Worm (Caenorhabditis elegans) whole organism, L2 larva: Measurements from ENCODE around the gene C27H5.6.

Source experiments
- C34F6.9 ChIP-seq: fragments of 150-350 bp; optimal IDR thresholded peaks from 2 replicates; lab custom pipeline; 2014; ENCODE audit warnings: missing biosample characterization, missing genetic modification characterization
- F13H6.1 ChIP-seq: sonication (generic microtip); optimal IDR thresholded peaks from 2 replicates; lab custom pipeline; 2016; ENCODE audit warnings: missing genetic modification characterization, missing compliant biosample characterization
- R02D3.7 ChIP-seq: fragments of 150-350 bp; optimal IDR thresholded peaks from 2 replicates; lab custom pipeline; 2014; ENCODE audit warnings: missing biosample characterization, missing genetic modification characterization
- ZK546.5 ChIP-seq: sonication (generic microtip); optimal IDR thresholded peaks from 2 replicates; lab custom pipeline; 2017; ENCODE audit warnings: missing biosample characterization, missing genetic modification characterization
- alr-1 ChIP-seq: fragments of 150-350 bp; optimal IDR thresholded peaks from 2 replicates; lab custom pipeline; 2014; ENCODE audit warnings: missing biosample characterization, missing genetic modification characterization
- ama-1 ChIP-seq: fragments of 150-350 bp; optimal IDR thresholded peaks from 2 replicates; lab custom pipeline; 2018; ENCODE audit warnings: inconsistent platforms
- crh-2 ChIP-seq: sonication (generic microtip); optimal IDR thresholded peaks from 2 replicates; lab custom pipeline; 2017; ENCODE audit warnings: missing biosample characterization, missing genetic modification characterization
- dmd-4 ChIP-seq: sonication (generic microtip); optimal IDR thresholded peaks from 2 replicates; lab custom pipeline; 2017; ENCODE audit warnings: missing biosample characterization, missing genetic modification characterization
- fos-1 ChIP-seq: fragments of 150-350 bp; optimal IDR thresholded peaks from 2 replicates; lab custom pipeline; 2014; ENCODE audit warnings: missing biosample characterization, missing genetic modification characterization
- gmeb-1 ChIP-seq: fragments of 150-350 bp; optimal IDR thresholded peaks from 2 replicates; lab custom pipeline; 2014; ENCODE audit warnings: missing biosample characterization, missing genetic modification characterization
- lin-13 ChIP-seq: fragments of 150-350 bp; optimal IDR thresholded peaks from 2 replicates; lab custom pipeline; 2014; ENCODE audit warnings: missing biosample characterization, missing genetic modification reagents, missing genetic modification characterization
- lin-39 ChIP-seq: fragments of 150-350 bp; optimal IDR thresholded peaks from 2 replicates; lab custom pipeline; 2014; ENCODE audit warnings: missing biosample characterization, missing genetic modification reagents, missing genetic modification characterization
- lsy-2 ChIP-seq, 2 experiments: fragments of 150-350 bp in 1 of 2; sonication (generic microtip) in 1 of 2; optimal IDR thresholded peaks; 2 replicates each; lab custom pipeline; 2014 to 2017; ENCODE audit warnings: missing biosample characterization in 2 of 2, missing genetic modification characterization in 2 of 2
- mab-5 ChIP-seq: fragments of 150-350 bp; optimal IDR thresholded peaks from 2 replicates; lab custom pipeline; 2014; ENCODE audit warnings: missing biosample characterization, missing genetic modification characterization
- mbf-1 ChIP-seq: sonication (generic microtip); optimal IDR thresholded peaks from 2 replicates; lab custom pipeline; 2017; ENCODE audit warnings: missing biosample characterization, missing genetic modification characterization
- nhr-129 ChIP-seq: fragments of 150-350 bp; optimal IDR thresholded peaks from 2 replicates; lab custom pipeline; 2014; ENCODE audit warnings: missing biosample characterization, missing genetic modification characterization
- nhr-21 ChIP-seq: fragments of 150-350 bp; optimal IDR thresholded peaks from 2 replicates; lab custom pipeline; 2014; ENCODE audit warnings: missing biosample characterization, missing genetic modification characterization
- nhr-237 ChIP-seq: fragments of 150-350 bp; optimal IDR thresholded peaks from 2 replicates; lab custom pipeline; 2014; ENCODE audit warnings: missing biosample characterization, missing genetic modification characterization
- nhr-25 ChIP-seq: fragments of 150-350 bp; sonication (generic microtip); optimal IDR thresholded peaks from 3 replicates; lab custom pipeline; 2014; ENCODE audit warnings: missing biosample characterization, missing genetic modification characterization
- nhr-6 ChIP-seq: fragments of 150-350 bp; optimal IDR thresholded peaks from 2 replicates; lab custom pipeline; 2014; ENCODE audit warnings: missing biosample characterization, missing genetic modification characterization
- skn-1 ChIP-seq: sonication (generic microtip); optimal IDR thresholded peaks from 2 replicates; lab custom pipeline; 2017; ENCODE audit warnings: missing biosample characterization, missing genetic modification characterization
- sma-9 ChIP-seq, 2 experiments: fragments of 150-350 bp in 1 of 2; sonication (generic microtip) in 1 of 2; optimal IDR thresholded peaks; 2 replicates each; lab custom pipeline; 2014 to 2016; ENCODE audit warnings: missing genetic modification characterization in 2 of 2, mild to moderate bottlenecking in 1 of 2, missing biosample characterization in 1 of 2, missing compliant biosample characterization in 1 of 2, missing genetic modification reagents in 1 of 2, moderate library complexity in 1 of 2
- snpc-4 ChIP-seq: fragments of 150-350 bp; optimal IDR thresholded peaks from 2 replicates; lab custom pipeline; 2014; ENCODE audit warnings: missing biosample characterization, missing genetic modification characterization
- unc-39 ChIP-seq: fragments of 150-350 bp; optimal IDR thresholded peaks from 2 replicates; lab custom pipeline; 2014; ENCODE audit warnings: missing biosample characterization, missing genetic modification characterization
- zag-1 ChIP-seq: fragments of 150-350 bp; optimal IDR thresholded peaks from 2 replicates; lab custom pipeline; 2014; ENCODE audit warnings: missing biosample characterization, missing genetic modification characterization
- ztf-1 ChIP-seq: fragments of 200-800 bp; sonication (Bioruptor generic); conservative IDR thresholded peaks from 2 replicates; pipeline ENCODE4 v1.3.6; 2022; ENCODE audit warnings: missing genetic modification characterization, missing compliant biosample characterization
- ztf-4 ChIP-seq: fragments of 150-350 bp; optimal IDR thresholded peaks from 2 replicates; lab custom pipeline; 2014; ENCODE audit warnings: missing biosample characterization, missing genetic modification characterization

Gene C27H5.6

DNA sequence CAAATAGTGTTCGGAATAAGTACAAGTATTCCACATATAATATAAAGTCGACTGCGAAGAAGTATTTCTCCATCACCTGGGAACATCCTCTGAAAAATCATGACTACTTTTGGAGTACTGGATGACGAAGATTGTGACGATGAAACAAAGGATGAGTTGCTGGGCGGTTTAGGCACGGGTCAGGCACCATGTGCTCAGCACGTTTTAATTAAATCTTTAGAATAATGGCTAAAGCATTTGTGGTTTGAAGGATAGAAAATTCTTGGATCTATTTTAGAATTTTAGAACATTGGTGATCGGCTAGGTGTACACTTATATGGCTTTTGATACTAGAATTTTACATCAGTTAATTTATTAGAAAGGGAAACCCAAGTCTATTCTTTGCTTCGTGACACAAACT, at the start of gene C27H5.6:
TSS of gene C27H5.6 (minus strand) at position 101 of the 400 bp plus-strand sequence.
- TF ChIP-seq ztf-4 (tag; lab: Kevin White, UChicago) (no peak), nhr-6 (no peak), alr-1 (tag; lab: Kevin White, UChicago) (no peak), mab-5 (no peak), sma-9 (GFP tag; optimal IDR thresholded peaks at IDR 0.05; lab: Kevin White, UChicago) (no peak), sma-9 (tag; optimal IDR thresholded peaks at IDR 0.05; lab: Kevin White, UChicago) (no peak), nhr-21 (tag; lab: Kevin White, UChicago) (no peak), F13H6.1 (tag; lab: Kevin White, UChicago) (no peak), zag-1 (tag; lab: Kevin White, UChicago) (no peak), nhr-129 (no peak), R02D3.7 (tag; lab: Kevin White, UChicago) (no peak), nhr-237 (no peak), crh-2 (no peak)

DNA sequence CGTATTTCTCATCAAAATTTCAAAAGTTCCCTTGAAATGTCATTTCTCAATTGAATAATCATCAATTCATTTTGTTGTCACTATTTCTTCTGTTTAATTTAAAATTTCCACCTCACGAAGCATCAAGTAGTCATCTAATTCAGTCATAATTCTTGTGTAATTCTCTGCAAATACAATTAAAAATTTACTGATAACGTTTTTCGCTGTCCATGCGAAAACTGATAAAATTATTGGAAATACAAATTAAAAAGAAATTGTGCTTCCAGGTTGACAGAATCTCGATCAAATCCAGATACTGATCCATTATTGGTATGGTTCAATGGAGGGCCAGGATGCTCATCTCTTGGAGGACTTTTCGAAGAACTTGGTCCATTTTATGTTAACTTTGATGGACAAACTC, 46.3 kb upstream of the C27H5.6 start:
- peak; percentile 73 for TF ChIP-seq fos-1 (tag; lab: Kevin White, UChicago)
- no peak for TF ChIP-seq nhr-6

DNA sequence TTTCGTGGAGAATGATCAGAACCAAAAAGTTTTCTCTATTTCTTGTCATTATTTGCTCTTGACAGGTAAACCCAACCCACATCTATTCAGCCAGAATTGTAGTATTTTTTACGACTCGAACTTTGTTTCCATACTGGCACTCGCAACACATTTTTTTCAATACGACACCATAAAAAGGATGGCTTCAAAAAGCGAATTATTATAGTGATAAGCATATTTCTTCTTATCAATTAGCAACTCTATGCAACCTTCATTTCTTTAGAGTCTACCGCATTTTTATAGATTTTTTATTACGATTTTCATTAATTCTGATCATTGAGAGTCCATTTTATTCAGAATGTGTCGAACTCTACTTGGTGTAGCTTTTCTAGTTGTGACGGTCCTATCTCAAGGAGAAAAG, 45.5 kb upstream of the C27H5.6 start, which contains the start of gene ctsa-3.1:
TSS of gene ctsa-3.1 (plus strand) at position 337 of the 400 bp plus-strand sequence.
- no peak for TF ChIP-seq crh-2
- peak; percentile 77 for TF ChIP-seq fos-1 (tag; lab: Kevin White, UChicago)

DNA sequence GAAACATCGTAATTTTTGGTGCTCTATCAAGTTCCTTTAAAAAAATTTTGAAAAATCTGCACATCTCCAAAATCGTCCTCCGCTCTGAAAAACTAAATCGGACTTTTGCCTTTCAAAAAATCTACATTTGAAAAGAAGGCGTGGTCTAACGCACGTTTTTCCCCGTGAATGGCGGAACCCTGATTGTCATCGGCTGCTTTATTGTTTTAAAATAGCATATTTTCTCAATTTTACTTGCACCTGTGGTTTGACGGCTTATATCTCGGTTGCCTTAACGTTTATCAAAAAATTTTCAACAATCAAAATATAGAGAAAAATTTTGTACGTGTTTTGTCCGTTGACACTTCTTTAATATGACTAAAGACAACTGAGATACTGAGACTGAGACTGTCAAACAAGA, 44.9 kb upstream of the C27H5.6 start:
- no peak for TF ChIP-seq skn-1 (tag; lab: Kevin White, UChicago)
- TF ChIP-seq ama-1 (lab: Kevin White, UChicago): no peak
- no peak for TF ChIP-seq lsy-2 (tag; optimal IDR thresholded peaks at IDR 0.05; lab: Kevin White, UChicago)
- peak; percentile 86 for TF ChIP-seq snpc-4 (tag; lab: Kevin White, UChicago)

DNA sequence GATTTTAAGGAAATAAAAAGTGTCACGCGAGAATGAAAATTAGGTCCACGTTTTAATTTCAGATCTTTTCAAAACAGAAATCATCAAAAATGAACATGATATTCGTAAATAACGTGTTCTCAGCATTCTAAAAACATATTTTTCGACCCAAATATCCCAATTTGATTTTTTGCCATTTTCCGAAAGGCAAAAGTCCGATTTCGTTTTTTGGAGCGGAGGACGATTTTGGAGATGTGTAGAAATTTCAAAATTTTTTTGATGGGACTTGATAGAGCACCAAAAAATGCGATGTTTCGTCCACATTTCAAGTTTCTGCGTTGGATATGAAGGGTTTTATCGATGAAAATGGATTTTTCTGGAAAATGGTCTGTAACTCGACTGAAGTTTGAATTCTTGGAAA, 43.7 kb upstream of the C27H5.6 start:
- TF ChIP-seq mbf-1 (tag; lab: Kevin White, UChicago): no peak
- TF ChIP-seq nhr-6: no peak
- TF ChIP-seq lin-13 (GFP tag; lab: Kevin White, UChicago): no peak
- TF ChIP-seq ztf-1 (GFP tag; lab: Robert Waterston, UW): no peak
- no peak for TF ChIP-seq nhr-129
- no peak for TF ChIP-seq C34F6.9

DNA sequence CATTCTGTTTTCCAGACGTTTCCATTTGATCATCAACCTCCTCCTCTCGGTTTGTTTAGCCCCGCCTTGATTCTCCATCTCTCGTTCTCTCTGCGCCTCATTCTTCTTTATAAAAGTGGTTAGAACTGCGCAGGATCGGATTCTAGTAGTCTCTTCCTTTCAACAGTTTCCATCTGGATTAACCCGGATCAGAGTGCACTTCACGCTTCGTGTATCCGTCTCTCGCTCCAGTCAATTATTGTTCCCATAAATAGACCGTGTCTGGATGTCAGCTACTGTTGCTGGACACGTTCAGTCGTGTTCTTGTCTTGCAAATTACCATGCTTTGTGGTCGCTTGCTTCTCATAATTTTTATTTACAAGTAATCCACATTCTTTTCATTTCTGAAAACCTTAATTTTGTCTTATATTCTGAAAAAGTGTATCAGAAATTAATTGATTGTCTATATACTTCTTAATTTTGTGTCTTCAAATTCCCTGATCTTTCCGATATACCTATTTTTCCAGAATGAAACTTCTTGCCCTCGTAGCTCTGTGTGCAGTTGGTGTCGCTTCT, 41.7 kb upstream of the C27H5.6 start, which contains the start of gene F32A5.4:
TSS of gene F32A5.4 (plus strand) at position 505 of the 555 bp plus-strand sequence.
- TF ChIP-seq F13H6.1 (tag; lab: Kevin White, UChicago): peak; percentile 1
- no peak for TF ChIP-seq dmd-4 (tag; lab: Kevin White, UChicago)
- TF ChIP-seq gmeb-1 (tag; lab: Kevin White, UChicago): no peak
- no peak for TF ChIP-seq ZK546.5 (tag; lab: Kevin White, UChicago)
- peak; percentile 61 for TF ChIP-seq ama-1 (lab: Kevin White, UChicago)
- peak; percentile 24 for TF ChIP-seq nhr-129
- no peak for TF ChIP-seq mbf-1 (tag; lab: Kevin White, UChicago)
- no peak for TF ChIP-seq nhr-25 (tag; lab: Kevin White, UChicago)
- TF ChIP-seq, all 48 proteins: peak for 3

DNA sequence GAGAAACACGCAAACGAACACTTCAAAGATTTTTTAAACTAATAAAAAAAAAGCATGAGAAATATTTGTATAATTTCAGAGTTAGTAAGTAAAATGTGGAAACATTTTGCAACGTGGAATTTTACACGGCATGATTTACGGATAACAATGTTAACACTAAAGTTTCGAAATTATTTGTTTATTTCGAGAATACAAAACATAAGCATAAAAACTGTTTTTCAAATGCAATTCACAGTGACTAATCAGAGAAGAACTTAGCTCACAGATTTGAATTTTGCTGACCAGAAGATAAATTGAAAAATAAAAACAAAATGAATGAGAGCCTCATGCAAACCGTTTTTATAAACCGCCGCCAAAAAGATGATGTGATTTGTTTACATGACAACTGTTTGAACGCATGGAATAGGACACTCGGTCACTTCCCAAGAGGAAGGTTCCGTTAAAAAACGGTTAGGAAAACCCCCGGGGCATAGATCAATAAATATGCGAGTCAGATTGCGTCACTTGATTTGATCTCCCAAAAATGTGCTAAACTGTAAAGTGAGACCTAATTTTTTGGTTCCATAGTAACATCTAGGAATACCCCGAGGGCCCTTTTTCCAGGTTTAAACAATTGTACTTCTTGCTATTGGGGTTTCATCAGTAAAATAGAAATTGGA, 39.0 kb upstream of the C27H5.6 start, which contains the start of gene clh-3:
TSS of gene clh-3 (minus strand) at position 51 of the 659 bp plus-strand sequence.
- TF ChIP-seq lin-39 (tag; lab: Kevin White, UChicago) (no peak), crh-2 (no peak), lsy-2 (tag; optimal IDR thresholded peaks at IDR 0.05; lab: Kevin White, UChicago) (no peak), lin-13 (GFP tag; lab: Kevin White, UChicago) (no peak), nhr-6 (no peak), mab-5 (no peak), unc-39 (no peak), fos-1 (tag; lab: Kevin White, UChicago) (no peak)
